Worm (Caenorhabditis elegans): Measurements from ENCODE around the gene C33F10.11.
A peak's percentile ranks its signal among the peaks of the same experiment; 100 is the strongest.
"Not testable (repeated sequence)": the region's sequence is repeated elsewhere in the genome, so short reads cannot be mapped to it uniquely, and the experiment has no call there.

The C33F10.11 gene

ce11 chrII:4866045-4866444 is 31.4 kb upstream of the C33F10.11 start:
- TF ChIP-seq ceh-58 (GFP tag; IDR thresholded peaks at IDR 0.05) (no peak), F55B11.4 (tag; optimal IDR thresholded peaks at IDR 0.05; ENCODE audit: borderline replicate concordance, insufficient read depth) (no peak), lir-1 (GFP tag; conservative IDR thresholded peaks at IDR 0.05) (no peak), snpc-1.3 (tag; optimal IDR thresholded peaks at IDR 0.05; ENCODE audit: insufficient read depth) (no peak), B0336.3 (GFP tag; IDR thresholded peaks at IDR 0.05) (no peak), ceh-100 (GFP tag; IDR thresholded peaks at IDR 0.05) (no peak), ccch-3 (GFP tag; optimal IDR thresholded peaks at IDR 0.05) (no peak), lin-35 (GFP tag; optimal IDR thresholded peaks at IDR 0.05) (no peak), dox-1 (GFP tag; IDR thresholded peaks at IDR 0.05) (no peak), atf-7 (tag; optimal IDR thresholded peaks at IDR 0.05) (no peak), ztf-3 (GFP tag; optimal IDR thresholded peaks at IDR 0.05) (no peak), mcd-1 (GFP tag; IDR thresholded peaks at IDR 0.05) (no peak), snpc-1.1 (tag; optimal IDR thresholded peaks at IDR 0.05; ENCODE audit: insufficient read depth) (no peak)

ce11 chrII:4863357-4863756 is 28.7 kb upstream of the C33F10.11 start, which contains the start of the genes mpst-4 and F11G11.14:
mpst-4 (minus strand) TSS chrII:4863457.
F11G11.14 (plus strand) TSS chrII:4863681.
- TF ChIP-seq efl-1 (GFP tag; optimal IDR thresholded peaks at IDR 0.05): no peak
- TF ChIP-seq F22D6.2 (tag; optimal IDR thresholded peaks at IDR 0.05): no peak
- TF ChIP-seq rcor-1 (GFP tag; IDR thresholded peaks at IDR 0.05): no peak
- no peak for TF ChIP-seq nfya-1 (tag; optimal IDR thresholded peaks at IDR 0.05; ENCODE audit: borderline replicate concordance, insufficient read depth)
- no peak for TF ChIP-seq C06A6.2 (GFP tag; conservative IDR thresholded peaks at IDR 0.05)
- no peak for TF ChIP-seq chd-7 (tag; optimal IDR thresholded peaks at IDR 0.05)
- TF ChIP-seq ccch-3 (GFP tag; optimal IDR thresholded peaks at IDR 0.05): no peak
- TF ChIP-seq Y53G8AR.9 (GFP tag; conservative IDR thresholded peaks at IDR 0.05): no peak

- TF ChIP-seq F37B4.10 (GFP tag; IDR thresholded peaks at IDR 0.05); F10E7.11 (tag; optimal IDR thresholded peaks at IDR 0.05); ztf-18 (tag; optimal IDR thresholded peaks at IDR 0.05): not testable (repeated sequence)
Measured at ce11 chrII:4860260-4860659, 25.6 kb upstream of the C33F10.11 start, which contains the start of the genes nspd-5 and F11G11.4. nspd-5 (minus strand) TSS chrII:4860360. F11G11.4 (plus strand) TSS chrII:4860594.

ce11 chrII:4858906-4859411 is 24.3 kb upstream of the C33F10.11 start:
- TF ChIP-seq cebp-1 (GFP tag; IDR thresholded peaks at IDR 0.05): no peak
- TF ChIP-seq cebp-1 (tag; optimal IDR thresholded peaks at IDR 0.05): peak; percentile 52
- 0 out of 2 replicates have a peak, but pooled peaks have one; percentile 14 for TF ChIP-seq Y53G8AR.9 (GFP tag; conservative IDR thresholded peaks at IDR 0.05)
- no peak for TF ChIP-seq let-607 (tag; optimal IDR thresholded peaks at IDR 0.05)
- peak; percentile 20 for TF ChIP-seq ztf-18 (tag; optimal IDR thresholded peaks at IDR 0.05)
- TF ChIP-seq athp-1 (tag; optimal IDR thresholded peaks at IDR 0.05): no peak

- TF ChIP-seq ztf-22 (GFP tag; optimal IDR thresholded peaks at IDR 0.05) (no peak), let-607 (tag; optimal IDR thresholded peaks at IDR 0.05) (peak in 1 of 2 experiments; percentile 21), cebp-1 (GFP tag; IDR thresholded peaks at IDR 0.05) (no peak), cebp-1 (tag; optimal IDR thresholded peaks at IDR 0.05) (peak; percentile 24), B0336.3 (GFP tag; IDR thresholded peaks at IDR 0.05) (peak; percentile 59; the same call in 1 of the 2 replicates), F10E7.11 (tag; optimal IDR thresholded peaks at IDR 0.05) (no peak), hsf-1 (GFP tag; IDR thresholded peaks at IDR 0.05) (no peak), rcor-1 (GFP tag; IDR thresholded peaks at IDR 0.05) (no peak), ceh-91 (GFP tag; IDR thresholded peaks at IDR 0.05) (no peak), hmg-1.2 (GFP tag; IDR thresholded peaks at IDR 0.05) (0 out of 2 replicates have a peak, but pooled peaks have one; percentile 13), hlh-26 (GFP tag; conservative IDR thresholded peaks at IDR 0.05) (no peak), zfh-2 (GFP tag; conservative IDR thresholded peaks at IDR 0.05) (peak; percentile 86), ekl-4 (GFP tag; IDR thresholded peaks at IDR 0.05) (peak; percentile 35; the same call in 1 of the 2 replicates), bed-1 (GFP tag; IDR thresholded peaks at IDR 0.05) (no peak), nhr-120 (GFP tag; IDR thresholded peaks at IDR 0.05) (no peak), ceh-27 (GFP tag; optimal IDR thresholded peaks at IDR 0.05) (no peak), madf-6 (GFP tag; IDR thresholded peaks at IDR 0.05) (0 out of 2 replicates have a peak, but pooled peaks have one; percentile 22), him-1 (tag; optimal IDR thresholded peaks at IDR 0.05) (no peak), egl-18 (GFP tag; IDR thresholded peaks at IDR 0.05) (no peak)
Measured at ce11 chrII:4857873-4858364, 23.3 kb upstream of the C33F10.11 start, which contains the start of gene F11G11.5. F11G11.5 (plus strand) TSS chrII:4857923.
